Worm (Caenorhabditis elegans) whole organism, early embryonic: ENCODE measurements around the gene klc-1.

ENCODE experiments used
- F13C5.2 ChIP-seq: sonication (generic microtip); optimal IDR thresholded peaks from 2 replicates; lab custom pipeline; 2017; ENCODE audit warnings: mild to moderate bottlenecking, missing genetic modification characterization, inconsistent platforms, missing compliant biosample characterization
- ama-1 ChIP-seq: fragments of 150-350 bp; optimal IDR thresholded peaks from 2 replicates; lab custom pipeline; 2014
- ceh-13 ChIP-seq: fragments of 200-800 bp; sonication (Bioruptor generic); optimal IDR thresholded peaks from 2 replicates; lab custom pipeline; 2018; ENCODE audit warnings: mild to moderate bottlenecking, missing genetic modification characterization, missing compliant biosample characterization
- ceh-36 ChIP-seq: sonication (generic microtip); optimal IDR thresholded peaks from 2 replicates; lab custom pipeline; 2016; ENCODE audit warnings: missing genetic modification characterization, inconsistent platforms, missing compliant biosample characterization
- ets-7 ChIP-seq: sonication (generic microtip); optimal IDR thresholded peaks from 2 replicates; lab custom pipeline; 2016; ENCODE audit warnings: missing genotype, missing genetic modification characterization, missing compliant biosample characterization
- hnd-1 ChIP-seq: sonication (generic microtip); optimal IDR thresholded peaks from 2 replicates; lab custom pipeline; 2016; ENCODE audit warnings: missing genetic modification characterization, missing compliant biosample characterization

DNA sequence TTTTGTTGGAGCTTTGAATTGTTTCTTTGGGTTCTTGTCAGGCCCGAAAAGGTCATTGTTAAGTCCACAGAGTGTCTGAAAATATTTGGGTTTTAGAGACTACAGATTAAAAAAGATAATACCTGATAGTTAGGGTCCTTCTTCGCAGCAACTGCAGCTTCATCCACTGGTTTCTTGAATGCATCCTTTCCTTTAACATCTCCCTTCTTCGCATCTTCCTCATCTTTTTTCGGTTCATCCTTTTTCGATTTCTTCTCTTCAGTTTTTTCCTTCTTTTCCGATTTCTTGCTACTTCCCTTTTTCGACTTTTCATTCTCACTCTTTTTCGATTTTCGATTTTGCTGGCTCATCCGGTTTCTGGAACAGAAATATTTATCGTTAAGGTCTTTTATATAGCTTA lies 20.0 kb downstream of the klc-1 start:
- TF ChIP-seq ceh-13 (GFP tag; lab: Kevin White, UChicago) (no peak), F13C5.2 (tag; lab: Kevin White, UChicago) (no peak), ets-7 (tag; lab: Kevin White, UChicago) (no peak), hnd-1 (tag; lab: Kevin White, UChicago) (no peak), ama-1 (no peak), ceh-36 (tag; lab: Kevin White, UChicago) (no peak)
